Fruit fly (Drosophila melanogaster) whole organism, prepupa: ENCODE measurements around the gene CG14565.

Experiments
- Blimp-1 ChIP-seq: fragments of 200-800 bp; sonication (Bioruptor generic); optimal IDR thresholded peaks from 3 replicates; lab custom pipeline; 2017; ENCODE audit warnings: missing biosample characterization, missing genetic modification characterization, mild to moderate bottlenecking, moderate library complexity, missing genetic modification reagents
- CG11294 ChIP-seq: fragments of 200-800 bp; sonication (Bioruptor generic); IDR thresholded peaks from 2 replicates; pipeline ENCODE4 v1.3.6; 2022; ENCODE audit warnings: missing biosample characterization, missing genetic modification characterization
- CG1621 ChIP-seq: fragments of 200-800 bp; sonication (Bioruptor generic); optimal IDR thresholded peaks from 3 replicates; lab custom pipeline; 2018; ENCODE audit warnings: missing biosample characterization, mild to moderate bottlenecking, missing genetic modification characterization
- CG3032 ChIP-seq: fragments of 200-800 bp; optimal IDR thresholded peaks from 2 replicates; lab custom pipeline; 2019; ENCODE audit warnings: missing biosample characterization, mild to moderate bottlenecking, missing genetic modification characterization, moderate library complexity
- CG31627 ChIP-seq: fragments of 200-800 bp; sonication (Bioruptor generic); optimal IDR thresholded peaks from 3 replicates; lab custom pipeline; 2016; ENCODE audit warnings: missing biosample characterization, missing genetic modification characterization
- CG32006 ChIP-seq: fragments of 200-800 bp; sonication (Bioruptor generic); optimal IDR thresholded peaks from 3 replicates; lab custom pipeline; 2017; ENCODE audit warnings: missing biosample characterization, mild to moderate bottlenecking, missing genetic modification characterization
- CG3919 ChIP-seq: fragments of 200-800 bp; sonication (Bioruptor generic); optimal IDR thresholded peaks from 3 replicates; lab custom pipeline; 2016; ENCODE audit warnings: missing biosample characterization, missing genetic modification characterization
- CG6163 ChIP-seq: fragments of 200-800 bp; sonication (Bioruptor generic); IDR thresholded peaks from 3 replicates; pipeline ENCODE4 v1.3.6; 2022; ENCODE audit warnings: missing biosample characterization, missing genetic modification characterization
- CG6276 ChIP-seq: fragments of 200-800 bp; sonication (Bioruptor generic); optimal IDR thresholded peaks from 2 replicates; lab custom pipeline; 2017; ENCODE audit warnings: missing biosample characterization, mild to moderate bottlenecking, missing genetic modification characterization
- CG6792 ChIP-seq: fragments of 200-800 bp; sonication (Bioruptor generic); optimal IDR thresholded peaks from 3 replicates; lab custom pipeline; 2016; ENCODE audit warnings: missing biosample characterization, missing genetic modification characterization
- CG6808 ChIP-seq: fragments of 200-800 bp; sonication (Bioruptor generic); optimal IDR thresholded peaks from 3 replicates; lab custom pipeline; 2017; ENCODE audit warnings: missing biosample characterization, missing genetic modification characterization, mild to moderate bottlenecking, moderate library complexity, missing genetic modification reagents
- CG6854 ChIP-seq: fragments of 200-800 bp; sonication (Bioruptor generic); optimal IDR thresholded peaks from 2 replicates; lab custom pipeline; 2017; ENCODE audit warnings: missing biosample characterization, mild to moderate bottlenecking, missing genetic modification characterization
- CG7368 ChIP-seq: fragments of 200-800 bp; sonication (Bioruptor generic); optimal IDR thresholded peaks from 3 replicates; lab custom pipeline; 2016; ENCODE audit warnings: missing biosample characterization, missing genetic modification characterization
- CG8119 ChIP-seq: fragments of 200-800 bp; sonication (Bioruptor generic); IDR thresholded peaks from 3 replicates; pipeline ENCODE4 v1.3.6; 2022; ENCODE audit warnings: missing biosample characterization, missing genetic modification characterization
- CG8319 ChIP-seq: fragments of 200-800 bp; sonication (Bioruptor generic); optimal IDR thresholded peaks from 3 replicates; lab custom pipeline; 2016; ENCODE audit warnings: missing biosample characterization, missing genetic modification characterization
- CG8632 ChIP-seq: fragments of 200-800 bp; sonication (Bioruptor generic); optimal IDR thresholded peaks from 3 replicates; lab custom pipeline; 2016; ENCODE audit warnings: missing biosample characterization, missing genetic modification characterization
- CG9139 ChIP-seq: fragments of 200-800 bp; sonication (Bioruptor generic); optimal IDR thresholded peaks from 3 replicates; lab custom pipeline; 2017; ENCODE audit warnings: missing biosample characterization, mild to moderate bottlenecking, missing genetic modification characterization
- Eip75B ChIP-seq: fragments of 200-800 bp; sonication (Bioruptor generic); optimal IDR thresholded peaks from 3 replicates; lab custom pipeline; 2016; ENCODE audit warnings: missing biosample characterization, missing genetic modification characterization
- Ets21C ChIP-seq: fragments of 200-800 bp; sonication (Bioruptor generic); optimal IDR thresholded peaks from 3 replicates; lab custom pipeline; 2016; ENCODE audit warnings: missing biosample characterization, missing genetic modification characterization
- Ets96B ChIP-seq: fragments of 200-800 bp; optimal IDR thresholded peaks from 2 replicates; lab custom pipeline; 2019; ENCODE audit warnings: missing biosample characterization, mild to moderate bottlenecking, missing genetic modification characterization, moderate library complexity
- Gug ChIP-seq: fragments of 200-800 bp; sonication (Bioruptor generic); IDR thresholded peaks from 2 replicates; pipeline ENCODE4 v1.3.6; 2022; ENCODE audit warnings: missing biosample characterization, missing genetic modification characterization
- Hr39 ChIP-seq: fragments of 200-800 bp; sonication (Bioruptor generic); optimal IDR thresholded peaks from 2 replicates; lab custom pipeline; 2016; ENCODE audit warnings: missing biosample characterization, missing genetic modification characterization
- Lpt ChIP-seq: fragments of 200-800 bp; sonication (Bioruptor generic); optimal IDR thresholded peaks from 3 replicates; lab custom pipeline; 2016; ENCODE audit warnings: missing biosample characterization, missing genetic modification characterization
- Met ChIP-seq: fragments of 200-800 bp; sonication (Bioruptor generic); optimal IDR thresholded peaks from 3 replicates; lab custom pipeline; 2016; ENCODE audit warnings: missing biosample characterization, missing genetic modification characterization
- OdsH ChIP-seq: fragments of 200-800 bp; sonication (Bioruptor generic); optimal IDR thresholded peaks from 3 replicates; lab custom pipeline; 2016; ENCODE audit warnings: missing biosample characterization, missing genetic modification characterization
- Smox ChIP-seq: fragments of 200-800 bp; sonication (Bioruptor generic); optimal IDR thresholded peaks from 3 replicates; lab custom pipeline; 2016; ENCODE audit warnings: missing biosample characterization, missing genetic modification characterization
- Sox102F ChIP-seq: fragments of 200-800 bp; sonication (Bioruptor generic); optimal IDR thresholded peaks from 2 replicates; lab custom pipeline; 2016; ENCODE audit warnings: missing biosample characterization, mild to moderate bottlenecking, missing genetic modification characterization
- Sox14 ChIP-seq: fragments of 200-800 bp; sonication (Bioruptor generic); optimal IDR thresholded peaks from 3 replicates; lab custom pipeline; 2016; ENCODE audit warnings: missing biosample characterization, missing genetic modification characterization
- achi ChIP-seq: fragments of 200-800 bp; sonication (Bioruptor generic); optimal IDR thresholded peaks from 3 replicates; lab custom pipeline; 2016; ENCODE audit warnings: missing biosample characterization, missing genetic modification characterization
- acj6 ChIP-seq: fragments of 200-800 bp; sonication (Bioruptor generic); optimal IDR thresholded peaks from 3 replicates; lab custom pipeline; 2016; ENCODE audit warnings: missing biosample characterization, missing genetic modification characterization
- cyc ChIP-seq: fragments of 200-800 bp; sonication (Bioruptor generic); optimal IDR thresholded peaks from 3 replicates; lab custom pipeline; 2016; ENCODE audit warnings: missing biosample characterization, missing genetic modification characterization
- dac ChIP-seq: fragments of 200-800 bp; sonication (Bioruptor generic); optimal IDR thresholded peaks from 2 replicates; lab custom pipeline; 2017; ENCODE audit warnings: missing biosample characterization, mild to moderate bottlenecking, missing genetic modification characterization
- dsx ChIP-seq: fragments of 200-800 bp; optimal IDR thresholded peaks from 3 replicates; lab custom pipeline; 2019; ENCODE audit warnings: missing biosample characterization, mild to moderate bottlenecking, missing genetic modification characterization, moderate library complexity; ENCODE audit not compliant: poor library complexity, severe bottlenecking
- eg ChIP-seq: fragments of 200-800 bp; sonication (Bioruptor generic); IDR thresholded peaks from 3 replicates; pipeline ENCODE4 v1.3.6; 2022; ENCODE audit warnings: missing biosample characterization, missing genetic modification characterization
- esn ChIP-seq: fragments of 200-800 bp; sonication (Bioruptor generic); optimal IDR thresholded peaks from 2 replicates; lab custom pipeline; 2016; ENCODE audit warnings: missing biosample characterization, mild to moderate bottlenecking, missing genetic modification characterization, moderate library complexity
- fd59A ChIP-seq: fragments of 200-800 bp; sonication (Bioruptor generic); optimal IDR thresholded peaks from 2 replicates; lab custom pipeline; 2017; ENCODE audit warnings: missing biosample characterization, mild to moderate bottlenecking, missing genetic modification characterization, missing genetic modification reagents
- fd85E ChIP-seq: fragments of 200-800 bp; sonication (Bioruptor generic); optimal IDR thresholded peaks from 3 replicates; lab custom pipeline; 2016; ENCODE audit warnings: missing biosample characterization, missing genetic modification characterization
- lz ChIP-seq: fragments of 200-800 bp; sonication (Bioruptor generic); optimal IDR thresholded peaks from 3 replicates; lab custom pipeline; 2016; ENCODE audit warnings: missing biosample characterization, missing genetic modification characterization
- net ChIP-seq: fragments of 200-800 bp; sonication (Bioruptor generic); optimal IDR thresholded peaks from 3 replicates; lab custom pipeline; 2016; ENCODE audit warnings: missing biosample characterization, missing genetic modification characterization
- salr ChIP-seq, 2 experiments: fragments of 200-800 bp; sonication (Bioruptor generic); optimal IDR thresholded peaks; 3 replicates each; lab custom pipeline; 2016 to 2018; ENCODE audit warnings: missing biosample characterization in 2 of 2, missing genetic modification characterization in 2 of 2, mild to moderate bottlenecking in 1 of 2
- spab ChIP-seq: fragments of 200-800 bp; sonication (Bioruptor generic); optimal IDR thresholded peaks from 2 replicates; lab custom pipeline; 2017; ENCODE audit warnings: missing biosample characterization, mild to moderate bottlenecking, missing genetic modification characterization, missing genetic modification reagents
- ss ChIP-seq, 2 experiments: fragments of 200-800 bp; sonication (Bioruptor generic); optimal IDR thresholded peaks; 2 replicates in 1 of 2; 3 replicates in 1 of 2; lab custom pipeline; 2017 to 2018; ENCODE audit warnings: mild to moderate bottlenecking in 2 of 2, missing biosample characterization in 2 of 2, missing genetic modification characterization in 2 of 2, moderate library complexity in 1 of 2
- svp ChIP-seq: fragments of 200-800 bp; sonication (Bioruptor generic); peaks from one replicate; lab custom pipeline; 2016; ENCODE audit warnings: missing biosample characterization, missing genetic modification characterization
- vri ChIP-seq: fragments of 200-800 bp; sonication (Bioruptor generic); optimal IDR thresholded peaks from 3 replicates; lab custom pipeline; 2016; ENCODE audit warnings: missing biosample characterization, mild to moderate bottlenecking, missing genetic modification characterization

Gene CG14565

dm6 chr3L:21733387-21733786, 10.7 kb downstream of the CG14565 start, which contains the start of gene CG14568:
TSS of gene CG14568 (minus strand) at chr3L:21733487.
- TF ChIP-seq spab (GFP tag; lab: Kevin White, UChicago) = no peak
- no peak for TF ChIP-seq CG8632 (GFP tag; lab: Kevin White, UChicago)
- TF ChIP-seq net (GFP tag; lab: Kevin White, UChicago) = no peak

- TF ChIP-seq fd85E (GFP tag; lab: Kevin White, UChicago) = no peak
- TF ChIP-seq Sox14 = no peak
- TF ChIP-seq svp (GFP tag; lab: Kevin White, UChicago) = peak; percentile 97
- no peak for TF ChIP-seq vri (GFP tag; lab: Kevin White, UChicago)
- TF ChIP-seq fd59A (GFP tag; lab: Kevin White, UChicago) = no peak
- no peak for TF ChIP-seq Ets21C
- TF ChIP-seq, all 60 proteins: peak for 1
Observed at dm6 chr3L:21731104-21731600, 12.9 kb downstream of the CG14565 start, which contains the start of gene CG14569. TSS of gene CG14569 (minus strand) at chr3L:21731550.

dm6 chr3L:21730354-21730753, 13.7 kb downstream of the CG14565 start, which contains the start of gene CG14570:
TSS of gene CG14570 (minus strand) at chr3L:21730454.
- no peak for TF ChIP-seq Eip75B (GFP tag; lab: Kevin White, UChicago)
- no peak for TF ChIP-seq Smox (GFP tag; lab: Kevin White, UChicago)
- TF ChIP-seq Lpt = no peak
- TF ChIP-seq, all 60 proteins: peak for 0

- TF ChIP-seq dac (GFP tag; lab: Kevin White, UChicago) (peak; percentile 80), Sox14 (peak; percentile 92), CG3919 (GFP tag; lab: Kevin White, UChicago) (peak; percentile 91), OdsH (peak; percentile 93), CG3032 (tag; lab: Kevin White, UChicago) (peak; percentile 88), CG31627 (peak; percentile 97), ss (GFP tag; optimal IDR thresholded peaks at IDR 0.05; lab: Kevin White, UChicago) (peak; percentile 29 to 60), fd85E (GFP tag; lab: Kevin White, UChicago) (peak; percentile 58), vri (GFP tag; lab: Kevin White, UChicago) (peak; percentile 70), Met (GFP tag; lab: Kevin White, UChicago) (peak; percentile 89), Gug (GFP tag; lab: Robert Waterston, UW) (peak; percentile 88), CG6854 (GFP tag; lab: Kevin White, UChicago) (no peak), CG9139 (GFP tag; lab: Kevin White, UChicago) (peak; percentile 11), dsx (GFP tag; lab: Kevin White, UChicago) (peak; percentile 58), CG6276 (GFP tag; lab: Kevin White, UChicago) (no peak), Hr39 (GFP tag; lab: Kevin White, UChicago) (peak; percentile 97), CG11294 (peak; percentile 79; the same call in 1 of the 2 replicates), CG8632 (GFP tag; lab: Kevin White, UChicago) (peak; percentile 63), CG8319 (GFP tag; lab: Kevin White, UChicago) (peak; percentile 80), achi (GFP tag; lab: Kevin White, UChicago) (peak; percentile 89), salr (GFP tag; optimal IDR thresholded peaks at IDR 0.05; lab: Kevin White, UChicago) (peak; percentile 70 to 75), eg (GFP tag; lab: Robert Waterston, UW) (peak; percentile 87), CG6792 (GFP tag; lab: Kevin White, UChicago) (peak; percentile 83), CG6163 (GFP tag; lab: Robert Waterston, UW) (peak; percentile 92), cyc (GFP tag; lab: Kevin White, UChicago) (peak; percentile 96), Ets96B (peak; percentile 78), CG7368 (peak; percentile 80), esn (GFP tag; lab: Kevin White, UChicago) (peak; percentile 92), Smox (GFP tag; lab: Kevin White, UChicago) (peak; percentile 86), lz (GFP tag; lab: Kevin White, UChicago) (peak; percentile 94), CG6808 (GFP tag; lab: Kevin White, UChicago) (peak; percentile 61), Lpt (peak; percentile 76), CG32006 (peak; percentile 88), acj6 (peak; percentile 93), CG1621 (peak; percentile 66), Blimp-1 (GFP tag; lab: Kevin White, UChicago) (peak; percentile 48), CG8119 (GFP tag; lab: Robert Waterston, UW) (peak; percentile 76), Ets21C (peak; percentile 94), Sox102F (peak; percentile 86)
Observed at dm6 chr3L:21728616-21729047, 15.4 kb downstream of the CG14565 start, which contains the start of the genes CG11247 and Polr2H. TSS of gene CG11247 (minus strand) at chr3L:21728806. TSS of gene Polr2H (plus strand) at chr3L:21728932.
